Fruit fly (Drosophila melanogaster): ENCODE data around the gene Top3beta.
A peak's percentile ranks its signal among the peaks of the same experiment; 100 is the strongest.

dm6 chrX:6291083-6291699 lies 3.4 kb upstream of the Top3beta start, which contains the start of the genes Rpt4 and mldr:
- TF ChIP-seq ttk (optimal IDR thresholded peaks at IDR 0.05) = no peak
- TF ChIP-seq psq (optimal IDR thresholded peaks at IDR 0.05) = no peak
- no peak for TF ChIP-seq h (optimal IDR thresholded peaks at IDR 0.05)
- TF ChIP-seq insv (optimal IDR thresholded peaks at IDR 0.05) = peak; percentile 98
- no peak for TF ChIP-seq Myc (optimal IDR thresholded peaks at IDR 0.05)
- TF ChIP-seq Sin3A (optimal IDR thresholded peaks at IDR 0.05) = no peak

All from Kc167 (cell line).